Worm (Caenorhabditis elegans) whole organism, early embryonic: Measurements from ENCODE around the gene papl-1.

Experiments
- B0310.2 ChIP-seq: sonication (generic microtip); optimal IDR thresholded peaks from 2 replicates; lab custom pipeline; 2016; ENCODE audit warnings: mild to moderate bottlenecking, missing genetic modification characterization, missing compliant biosample characterization
- F13C5.2 ChIP-seq: sonication (generic microtip); optimal IDR thresholded peaks from 2 replicates; lab custom pipeline; 2017; ENCODE audit warnings: mild to moderate bottlenecking, missing genetic modification characterization, inconsistent platforms, missing compliant biosample characterization
- ama-1 ChIP-seq: fragments of 150-350 bp; optimal IDR thresholded peaks from 2 replicates; lab custom pipeline; 2014
- ceh-36 ChIP-seq: sonication (generic microtip); optimal IDR thresholded peaks from 2 replicates; lab custom pipeline; 2016; ENCODE audit warnings: missing genetic modification characterization, inconsistent platforms, missing compliant biosample characterization
- flt-1 ChIP-seq: fragments of 200-800 bp; sonication (Bioruptor generic); IDR thresholded peaks from 2 replicates; pipeline ENCODE4 v1.3.6; 2022; ENCODE audit warnings: missing genetic modification characterization, missing compliant biosample characterization
- hnd-1 ChIP-seq: sonication (generic microtip); optimal IDR thresholded peaks from 2 replicates; lab custom pipeline; 2016; ENCODE audit warnings: missing genetic modification characterization, missing compliant biosample characterization
- pes-1 ChIP-seq: fragments of 200-800 bp; sonication (Bioruptor generic); IDR thresholded peaks from 2 replicates; pipeline ENCODE4 v1.3.6; 2022; ENCODE audit warnings: missing genetic modification reagents, missing genetic modification characterization, missing compliant biosample characterization
- tbx-11 ChIP-seq: fragments of 200-800 bp; sonication (Bioruptor generic); IDR thresholded peaks from 2 replicates; pipeline ENCODE4 v1.3.6; 2022; ENCODE audit warnings: missing genetic modification characterization, missing compliant biosample characterization

ce11 chrV:12763291-12763995, 3.9 kb upstream of the papl-1 start, which contains the start of the genes abcf-1 and scc-3:
- no peak for TF ChIP-seq pes-1
- TF ChIP-seq F13C5.2 (tag; lab: Kevin White, UChicago), result peak; percentile 20
- no peak for TF ChIP-seq ama-1
- no peak for TF ChIP-seq flt-1 (GFP tag; lab: Robert Waterston, UW)
- no peak for TF ChIP-seq tbx-11
- no peak for TF ChIP-seq hnd-1 (tag; lab: Kevin White, UChicago)
- no peak for TF ChIP-seq B0310.2 (tag; lab: Kevin White, UChicago)
- no peak for TF ChIP-seq ceh-36 (tag; lab: Kevin White, UChicago)
